Fruit fly (Drosophila melanogaster) whole organism, wandering third instar larva: ENCODE results near the gene loaf.

Experiments
- Abd-B ChIP-seq: fragments of >200 bp; optimal IDR thresholded peaks from 2 replicates; lab custom pipeline; 2017; ENCODE audit warnings: missing biosample characterization, missing genetic modification characterization
- CG32264 ChIP-seq: fragments of 200-800 bp; sonication (Bioruptor generic); optimal IDR thresholded peaks from 2 replicates; lab custom pipeline; 2016; ENCODE audit warnings: missing biosample characterization, missing genetic modification characterization
- CG9705 ChIP-seq: fragments of 200-800 bp; sonication (Bioruptor generic); optimal IDR thresholded peaks from 2 replicates; lab custom pipeline; 2018; ENCODE audit warnings: missing biosample characterization, mild to moderate bottlenecking, missing genetic modification characterization
- CrebA ChIP-seq: fragments of 200-800 bp; sonication (Bioruptor generic); optimal IDR thresholded peaks from 2 replicates; lab custom pipeline; 2016; ENCODE audit warnings: missing biosample characterization, mild to moderate bottlenecking, missing genetic modification characterization, borderline replicate concordance
- Dfd ChIP-seq: fragments of >200 bp; optimal IDR thresholded peaks from 2 replicates; lab custom pipeline; 2017; ENCODE audit warnings: missing biosample characterization, missing genetic modification characterization
- Dif ChIP-seq: fragments of 200-275, 200-300 bp; sonication (Bioruptor generic); optimal IDR thresholded peaks from 2 replicates; lab custom pipeline; 2018; ENCODE audit warnings: missing biosample characterization, missing genetic modification characterization; ENCODE audit not compliant: partially characterized antibody
- GATAd ChIP-seq: sonication (Bioruptor generic); optimal IDR thresholded peaks from 2 replicates; lab custom pipeline; 2016; ENCODE audit warnings: missing biosample characterization, missing genetic modification characterization
- HLH106 ChIP-seq: fragments of 200-800 bp; optimal IDR thresholded peaks from 3 replicates; lab custom pipeline; 2019; ENCODE audit warnings: missing biosample characterization, mild to moderate bottlenecking, missing genetic modification characterization, moderate library complexity
- Hnf4 ChIP-seq: fragments of 200-800 bp; sonication (Bioruptor generic); optimal IDR thresholded peaks from 2 replicates; lab custom pipeline; 2016; ENCODE audit warnings: missing biosample characterization, mild to moderate bottlenecking, missing genetic modification characterization
- Hr78 ChIP-seq: fragments of >200 bp; optimal IDR thresholded peaks from 2 replicates; lab custom pipeline; 2017; ENCODE audit warnings: missing biosample characterization, missing genetic modification characterization
- Hr83 ChIP-seq: fragments of 200-300 bp; sonication (Bioruptor generic); optimal IDR thresholded peaks from 2 replicates; lab custom pipeline; 2016; ENCODE audit warnings: missing biosample characterization, mild to moderate bottlenecking, missing genetic modification characterization, moderate library complexity; ENCODE audit not compliant: poor library complexity, severe bottlenecking
- Jra ChIP-seq: sonication (Bioruptor generic); optimal IDR thresholded peaks from 2 replicates; lab custom pipeline; 2016; ENCODE audit warnings: missing biosample characterization, missing genetic modification characterization
- Mio ChIP-seq: sonication (Bioruptor generic); optimal IDR thresholded peaks from 2 replicates; lab custom pipeline; 2016; ENCODE audit warnings: missing biosample characterization, missing genetic modification characterization
- Myc ChIP-seq: fragments of >200 bp; optimal IDR thresholded peaks from 2 replicates; lab custom pipeline; 2017
- N ChIP-seq: fragments of >200 bp; optimal IDR thresholded peaks from 2 replicates; lab custom pipeline; 2018; ENCODE audit warnings: missing biosample characterization, missing external identifiers, missing genetic modification characterization
- OdsH ChIP-seq: fragments of 200-800 bp; sonication (Bioruptor generic); optimal IDR thresholded peaks from 2 replicates; lab custom pipeline; 2016; ENCODE audit warnings: missing biosample characterization, mild to moderate bottlenecking, missing genetic modification characterization
- Rel ChIP-seq, 2 experiments: fragments of 200-800 bp; sonication (Bioruptor generic) in 1 of 2; optimal IDR thresholded peaks; 2 replicates in 1 of 2; 3 replicates in 1 of 2; lab custom pipeline; 2016 to 2019; ENCODE audit warnings: mild to moderate bottlenecking in 2 of 2, missing biosample characterization in 2 of 2, missing genetic modification characterization in 2 of 2, moderate library complexity in 1 of 2
- Sp1 ChIP-seq: fragments of 200-800 bp; sonication (Bioruptor generic); optimal IDR thresholded peaks from 3 replicates; lab custom pipeline; 2019; ENCODE audit warnings: missing biosample characterization, mild to moderate bottlenecking, missing genetic modification characterization, moderate library complexity
- Vsx2 ChIP-seq: fragments of 200-300, 225-300 bp; sonication (Bioruptor generic); optimal IDR thresholded peaks from 2 replicates; lab custom pipeline; 2018; ENCODE audit warnings: missing biosample characterization, missing genetic modification characterization; ENCODE audit not compliant: partially characterized antibody
- br ChIP-seq: fragments of 200-800 bp; sonication (Bioruptor generic); optimal IDR thresholded peaks from 2 replicates; lab custom pipeline; 2016; ENCODE audit warnings: missing biosample characterization, missing genetic modification characterization
- brk ChIP-seq: fragments of 200-800 bp; sonication (Bioruptor generic); optimal IDR thresholded peaks from 2 replicates; lab custom pipeline; 2016; ENCODE audit warnings: missing biosample characterization, mild to moderate bottlenecking, missing genetic modification characterization
- dl ChIP-seq, 2 experiments: fragments of 175-275, 200-275 bp in 1 of 2; fragments of 200-275 bp in 1 of 2; sonication (Bioruptor generic); optimal IDR thresholded peaks; lab custom pipeline; 2018; ENCODE audit warnings: mild to moderate bottlenecking in 2 of 2, missing biosample characterization in 2 of 2, missing genetic modification characterization in 2 of 2, moderate library complexity in 2 of 2; ENCODE audit not compliant: partially characterized antibody in 2 of 2, insufficient read depth in 1 of 2
- dmrt93B ChIP-seq: fragments of 200-800 bp; sonication (Bioruptor generic); optimal IDR thresholded peaks from 2 replicates; lab custom pipeline; 2018; ENCODE audit warnings: missing biosample characterization, mild to moderate bottlenecking, missing genetic modification characterization
- dsf ChIP-seq: sonication (Bioruptor generic); optimal IDR thresholded peaks from 2 replicates; lab custom pipeline; 2016; ENCODE audit warnings: missing biosample characterization, missing genetic modification characterization, borderline replicate concordance
- ey ChIP-seq: fragments of 200-800 bp; sonication (Bioruptor generic); optimal IDR thresholded peaks from 2 replicates; lab custom pipeline; 2016; ENCODE audit warnings: missing biosample characterization, missing genetic modification characterization
- foxo ChIP-seq, 2 experiments: fragments of 200-800 bp; sonication (Bioruptor generic); optimal IDR thresholded peaks; 2 replicates in 1 of 2; 3 replicates in 1 of 2; lab custom pipeline; 2016 to 2017; ENCODE audit warnings: missing biosample characterization in 2 of 2, missing genetic modification characterization in 2 of 2
- fru ChIP-seq: fragments of 200-800 bp; sonication (Bioruptor generic); optimal IDR thresholded peaks from 3 replicates; lab custom pipeline; 2016; ENCODE audit warnings: missing biosample characterization, mild to moderate bottlenecking, missing genetic modification characterization
- h ChIP-seq: fragments of 200-800 bp; sonication (Bioruptor generic); optimal IDR thresholded peaks from 3 replicates; lab custom pipeline; 2016; ENCODE audit warnings: missing biosample characterization, mild to moderate bottlenecking, missing genetic modification characterization
- jim ChIP-seq: fragments of 175-275, 200-325 bp; sonication (Bioruptor generic); optimal IDR thresholded peaks from 2 replicates; lab custom pipeline; 2016; ENCODE audit warnings: missing biosample characterization, mild to moderate bottlenecking, missing genetic modification characterization
- lola ChIP-seq: fragments of >200 bp; optimal IDR thresholded peaks from 2 replicates; lab custom pipeline; 2017; ENCODE audit warnings: missing biosample characterization, missing genetic modification characterization
- pan ChIP-seq: fragments of >200 bp; optimal IDR thresholded peaks from 2 replicates; lab custom pipeline; 2017
- psq ChIP-seq: fragments of 200-800 bp; sonication (Bioruptor generic); optimal IDR thresholded peaks from 3 replicates; lab custom pipeline; 2017; ENCODE audit warnings: missing biosample characterization, mild to moderate bottlenecking, missing genetic modification characterization, moderate library complexity
- rgr ChIP-seq: fragments of 200-800 bp; sonication (Bioruptor generic); optimal IDR thresholded peaks from 3 replicates; lab custom pipeline; 2016; ENCODE audit warnings: missing biosample characterization, mild to moderate bottlenecking, missing genetic modification characterization
- sage ChIP-seq: fragments of 200-800 bp; sonication (Bioruptor generic); optimal IDR thresholded peaks from 2 replicates; lab custom pipeline; 2016; ENCODE audit warnings: missing biosample characterization, mild to moderate bottlenecking, missing genetic modification characterization
- sv ChIP-seq: fragments of 200-800 bp; sonication (Bioruptor generic); optimal IDR thresholded peaks from 3 replicates; lab custom pipeline; 2016; ENCODE audit warnings: missing biosample characterization, missing genetic modification characterization
- tai ChIP-seq: sonication (Bioruptor generic); optimal IDR thresholded peaks from 2 replicates; lab custom pipeline; 2016; ENCODE audit warnings: missing biosample characterization, missing genetic modification characterization
- usp ChIP-seq: fragments of >200 bp; optimal IDR thresholded peaks from 2 replicates; lab custom pipeline; 2017; ENCODE audit warnings: missing biosample characterization, missing genetic modification characterization
- woc ChIP-seq: sonication (Bioruptor generic); optimal IDR thresholded peaks from 2 replicates; lab custom pipeline; 2016; ENCODE audit warnings: missing biosample characterization, mild to moderate bottlenecking, missing genetic modification characterization

The loaf gene

DNA sequence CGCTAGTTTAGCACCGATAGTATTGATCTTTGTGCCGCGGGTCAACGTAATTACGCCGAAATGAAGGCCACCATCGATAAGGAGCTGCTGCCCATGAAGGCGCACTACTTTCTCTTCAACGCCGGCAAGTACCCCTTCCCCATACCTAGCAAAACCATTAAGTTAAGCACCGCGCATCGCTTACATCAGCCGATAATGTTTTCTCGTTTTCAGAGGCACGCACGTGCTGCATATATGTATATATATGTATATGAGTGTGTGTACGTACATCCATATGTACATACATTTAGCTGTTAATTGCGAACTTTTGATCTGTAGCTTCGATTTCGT is 81.5 kb downstream of the loaf start:
- TF ChIP-seq Dfd (GFP tag; lab: Kevin White, UChicago) (no peak), tai (GFP tag; lab: Kevin White, UChicago) (no peak), dmrt93B (no peak), Mio (GFP tag; lab: Kevin White, UChicago) (no peak), CG32264 (GFP tag; lab: Kevin White, UChicago) (no peak)

DNA sequence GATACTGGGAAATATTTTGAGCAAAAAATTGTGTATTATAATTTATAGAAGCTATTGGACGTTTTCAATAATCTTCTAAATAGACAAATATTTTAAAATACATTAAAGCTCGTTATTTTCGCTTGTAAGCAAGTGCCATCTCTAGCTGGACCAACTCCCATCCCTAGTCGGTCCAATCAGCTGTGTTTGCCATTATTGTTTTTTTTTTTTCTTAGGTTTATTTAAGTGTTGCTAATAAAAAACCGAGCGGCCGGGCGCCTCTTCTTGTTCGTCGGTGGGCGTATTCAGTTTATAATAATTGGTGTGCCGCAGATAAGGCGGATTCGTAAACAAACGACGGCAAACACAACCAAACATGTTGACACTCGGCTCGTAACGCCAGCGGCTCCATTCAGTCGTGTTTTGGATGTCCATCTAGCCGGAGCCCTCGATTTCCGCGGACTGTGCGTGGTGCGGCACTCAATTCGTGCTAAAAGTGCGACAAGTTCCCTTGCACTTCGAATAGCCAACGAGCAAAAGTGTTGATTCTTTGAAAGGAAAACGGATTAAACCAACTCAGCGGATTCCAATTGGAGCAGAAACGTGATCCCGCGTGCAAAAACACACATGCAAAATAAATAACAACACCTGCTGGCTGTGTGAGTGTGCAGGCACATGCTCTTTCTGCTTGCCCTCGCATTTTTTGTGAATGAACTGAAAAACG is 82.0 kb downstream of the loaf start, which contains the start of gene Sugb:
Sugb (plus strand) TSS at position 162 of the 703 bp plus-strand sequence.
- TF ChIP-seq Jra (GFP tag; lab: Kevin White, UChicago) (peak; percentile 62), Mio (GFP tag; lab: Kevin White, UChicago) (no peak), psq (GFP tag; lab: Kevin White, UChicago) (peak; percentile 45), dl (GFP tag; optimal IDR thresholded peaks at IDR 0.05; lab: Kevin White, UChicago; ENCODE audit: insufficient read depth in 1 of 2, partially characterized antibody in 2 of 2) (no peak), Rel (GFP tag; optimal IDR thresholded peaks at IDR 0.05; lab: Kevin White, UChicago) (no peak), Rel (tag; optimal IDR thresholded peaks at IDR 0.05; lab: Kevin White, UChicago) (peak; percentile 62), tai (GFP tag; lab: Kevin White, UChicago) (no peak), Hr78 (GFP tag; lab: Kevin White, UChicago) (no peak), brk (peak; percentile 70), GATAd (GFP tag; lab: Kevin White, UChicago) (peak; percentile 32), rgr (peak; percentile 76), sv (GFP tag; lab: Kevin White, UChicago) (peak; percentile 74), Sp1 (GFP tag; lab: Kevin White, UChicago) (peak; percentile 77), foxo (GFP tag; optimal IDR thresholded peaks at IDR 0.05; lab: Kevin White, UChicago) (peak; percentile 69 to 81), lola (GFP tag; lab: Kevin White, UChicago) (no peak), Hnf4 (no peak), N (GFP tag; lab: Kevin White, UChicago) (no peak), usp (GFP tag; lab: Kevin White, UChicago) (no peak), OdsH (peak; percentile 77), CG32264 (GFP tag; lab: Kevin White, UChicago) (peak; percentile 69), sage (GFP tag; lab: Kevin White, UChicago) (peak; percentile 76), ey (GFP tag; lab: Kevin White, UChicago) (peak; percentile 64), woc (GFP tag; lab: Kevin White, UChicago) (peak; percentile 67), HLH106 (peak; percentile 56), CG9705 (GFP tag; lab: Kevin White, UChicago) (peak; percentile 3), CrebA (GFP tag; lab: Kevin White, UChicago) (no peak), fru (GFP tag; lab: Kevin White, UChicago) (peak; percentile 71), Vsx2 (GFP tag; lab: Kevin White, UChicago) (no peak), dsf (GFP tag; lab: Kevin White, UChicago) (peak; percentile 40), jim (GFP tag; lab: Kevin White, UChicago) (no peak), Dif (GFP tag; lab: Kevin White, UChicago) (no peak), Abd-B (GFP tag; lab: Kevin White, UChicago) (no peak), dmrt93B (no peak), pan (no peak), Dfd (GFP tag; lab: Kevin White, UChicago) (no peak), Myc (no peak), Hr83 (GFP tag; lab: Kevin White, UChicago) (peak; percentile 19), br (GFP tag; lab: Kevin White, UChicago) (peak; percentile 75), h (GFP tag; lab: Kevin White, UChicago) (peak; percentile 79)
- TF ChIP-seq, all 38 proteins: peak for 21
